Worm (Caenorhabditis elegans) whole organism, early embryonic: ENCODE data around the gene nhr-19.

Experiments
- aly-1 ChIP-seq: sonication (generic microtip); optimal IDR thresholded peaks from 2 replicates; lab custom pipeline; 2016; ENCODE audit warnings: missing genetic modification characterization, missing compliant biosample characterization
- ceh-36 ChIP-seq: sonication (generic microtip); optimal IDR thresholded peaks from 2 replicates; lab custom pipeline; 2016; ENCODE audit warnings: missing genetic modification characterization, inconsistent platforms, missing compliant biosample characterization
- ets-7 ChIP-seq: sonication (generic microtip); optimal IDR thresholded peaks from 2 replicates; lab custom pipeline; 2016; ENCODE audit warnings: missing genotype, missing genetic modification characterization, missing compliant biosample characterization
- flt-1 ChIP-seq: fragments of 200-800 bp; sonication (Bioruptor generic); IDR thresholded peaks from 2 replicates; pipeline ENCODE4 v1.3.6; 2022; ENCODE audit warnings: missing genetic modification characterization, missing compliant biosample characterization
- hnd-1 ChIP-seq: sonication (generic microtip); optimal IDR thresholded peaks from 2 replicates; lab custom pipeline; 2016; ENCODE audit warnings: missing genetic modification characterization, missing compliant biosample characterization
- sea-1 ChIP-seq: fragments of 200-800 bp; sonication (Bioruptor generic); conservative IDR thresholded peaks from 2 replicates; pipeline ENCODE4 v1.3.6; 2022; ENCODE audit warnings: missing genetic modification characterization, missing compliant biosample characterization

DNA sequence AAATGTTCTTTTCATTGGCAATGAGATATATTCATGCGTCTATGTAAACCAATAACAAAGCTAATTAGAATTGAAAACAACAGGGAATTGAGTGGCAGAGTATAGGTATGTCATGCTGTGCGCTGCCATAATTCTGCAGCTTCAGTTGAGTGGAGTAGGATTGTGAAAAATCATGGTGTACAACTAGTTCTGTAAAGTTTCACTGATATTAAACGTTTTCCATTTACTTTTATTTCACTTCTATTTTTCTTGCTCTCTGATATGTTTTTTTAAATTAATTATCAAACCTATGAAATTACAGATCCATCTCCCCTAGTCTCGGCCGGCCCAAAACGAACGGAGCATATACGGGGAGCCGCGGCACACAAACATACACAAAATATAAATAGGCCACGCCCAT is 29.7 kb downstream of the nhr-19 start, which contains the start of gene exc-7:
- TF ChIP-seq sea-1 (GFP tag; lab: Robert Waterston, UW) (no peak), hnd-1 (tag; lab: Kevin White, UChicago) (no peak), ceh-36 (tag; lab: Kevin White, UChicago) (no peak), flt-1 (no peak), ets-7 (tag; lab: Kevin White, UChicago) (no peak), aly-1 (tag; lab: Kevin White, UChicago) (no peak)
